Worm (Caenorhabditis elegans): Measurements from ENCODE around the gene ptd-2.

The ptd-2 gene

DNA sequence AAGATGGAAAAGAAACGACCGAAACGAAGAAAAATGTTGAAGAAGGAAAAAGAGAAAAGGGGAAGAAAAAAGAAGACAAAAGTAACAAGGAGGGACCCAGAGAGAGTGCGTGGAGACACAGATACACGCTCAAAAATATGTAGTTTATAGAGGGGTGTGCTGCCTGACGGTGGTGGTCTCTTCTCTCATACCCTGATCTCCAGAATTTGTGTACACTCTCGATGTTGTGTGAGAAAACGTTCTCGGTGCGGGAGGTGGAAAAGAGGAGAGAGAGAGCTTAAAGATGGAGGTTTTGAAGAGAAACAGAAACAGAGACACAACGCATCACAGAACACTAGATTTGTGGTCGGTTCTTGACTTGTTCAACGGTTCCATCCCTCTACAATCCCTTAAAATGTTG lies 23.6 kb downstream of the ptd-2 start:
- TF ChIP-seq gmeb-1 (tag; optimal IDR thresholded peaks at IDR 0.05), result no peak
- TF ChIP-seq peb-1 (tag; optimal IDR thresholded peaks at IDR 0.05), result no peak
- peak; percentile 17 for TF ChIP-seq lin-11 (tag; optimal IDR thresholded peaks at IDR 0.05)
- peak; percentile 76 for TF ChIP-seq mab-5 (tag; optimal IDR thresholded peaks at IDR 0.05)
- no peak for TF ChIP-seq elt-3 (tag; optimal IDR thresholded peaks at IDR 0.05)
- TF ChIP-seq R02D3.7 (tag; optimal IDR thresholded peaks at IDR 0.05), result no peak
- peak; percentile 17 for TF ChIP-seq nhr-21 (tag; optimal IDR thresholded peaks at IDR 0.05)
- peak; percentile 25 for TF ChIP-seq ztf-4 (tag; optimal IDR thresholded peaks at IDR 0.05)
- peak; percentile 74 for TF ChIP-seq C34F6.9 (tag; optimal IDR thresholded peaks at IDR 0.05)
- TF ChIP-seq nhr-237 (tag; optimal IDR thresholded peaks at IDR 0.05), result no peak
- TF ChIP-seq blmp-1 (tag; optimal IDR thresholded peaks at IDR 0.05; ENCODE audit: insufficient read depth), result peak; percentile 21
- peak; percentile 68 for TF ChIP-seq unc-39 (tag; optimal IDR thresholded peaks at IDR 0.05)
- TF ChIP-seq elt-1 (tag; optimal IDR thresholded peaks at IDR 0.05), result no peak
- peak; percentile 93 for TF ChIP-seq unc-55 (GFP tag; optimal IDR thresholded peaks at IDR 0.05)
- peak; percentile 90 for TF ChIP-seq F13H6.1 (tag; optimal IDR thresholded peaks at IDR 0.05)
- TF ChIP-seq nhr-6 (tag; optimal IDR thresholded peaks at IDR 0.05), result peak; percentile 81
- peak; percentile 7 for TF ChIP-seq egl-27 (tag; optimal IDR thresholded peaks at IDR 0.05)
- TF ChIP-seq nhr-25 (tag; optimal IDR thresholded peaks at IDR 0.05), result peak; percentile 26
- TF ChIP-seq unc-62 (GFP tag; optimal IDR thresholded peaks at IDR 0.05), result no peak
- no peak for TF ChIP-seq ZK546.5 (tag; optimal IDR thresholded peaks at IDR 0.05)
- TF ChIP-seq snpc-4 (tag; optimal IDR thresholded peaks at IDR 0.05), result peak; percentile 61
- TF ChIP-seq lsy-2 (tag; optimal IDR thresholded peaks at IDR 0.05), result peak; percentile 8 to 70
- TF ChIP-seq ceh-82 (tag; optimal IDR thresholded peaks at IDR 0.05), result peak; percentile 66
- no peak for TF ChIP-seq alr-1 (tag; optimal IDR thresholded peaks at IDR 0.05)
- TF ChIP-seq sem-4 (tag; optimal IDR thresholded peaks at IDR 0.05), result peak; percentile 86
- TF ChIP-seq Y55F3AM.14 (GFP tag; optimal IDR thresholded peaks at IDR 0.05), result peak; percentile 56
- peak; percentile 87 for TF ChIP-seq nhr-129 (tag; optimal IDR thresholded peaks at IDR 0.05)
- TF ChIP-seq sma-9 (GFP tag; optimal IDR thresholded peaks at IDR 0.05), result peak; percentile 94
- TF ChIP-seq sma-9 (tag; optimal IDR thresholded peaks at IDR 0.05), result no peak
- peak; percentile 86 for TF ChIP-seq zag-1 (tag; optimal IDR thresholded peaks at IDR 0.05)
- peak; percentile 55 to 91 for TF ChIP-seq mdl-1 (tag; optimal IDR thresholded peaks at IDR 0.05)
- peak; percentile 69 for TF ChIP-seq crh-2 (tag; optimal IDR thresholded peaks at IDR 0.05)
- TF ChIP-seq ama-1 (optimal IDR thresholded peaks at IDR 0.05), result no peak
- peak; percentile 70 for TF ChIP-seq lin-13 (GFP tag; optimal IDR thresholded peaks at IDR 0.05)
- peak; percentile 52 for TF ChIP-seq fos-1 (tag; optimal IDR thresholded peaks at IDR 0.05)
- no peak for TF ChIP-seq ceh-16 (tag; optimal IDR thresholded peaks at IDR 0.05)
- no peak for TF ChIP-seq ztf-1 (GFP tag; conservative IDR thresholded peaks at IDR 0.05)

- TF ChIP-seq mdl-1 (tag; optimal IDR thresholded peaks at IDR 0.05), result peak in 1 of 2 experiments; percentile 2
- TF ChIP-seq C34F6.9 (tag; optimal IDR thresholded peaks at IDR 0.05), result no peak
- TF ChIP-seq ceh-82 (tag; optimal IDR thresholded peaks at IDR 0.05), result no peak
- TF ChIP-seq nhr-21 (tag; optimal IDR thresholded peaks at IDR 0.05), result peak; percentile 35
- no peak for TF ChIP-seq snpc-4 (tag; optimal IDR thresholded peaks at IDR 0.05)
- no peak for TF ChIP-seq zag-1 (tag; optimal IDR thresholded peaks at IDR 0.05)
- peak; percentile 69 for TF ChIP-seq sma-9 (GFP tag; optimal IDR thresholded peaks at IDR 0.05)
- no peak for TF ChIP-seq sma-9 (tag; optimal IDR thresholded peaks at IDR 0.05)
- TF ChIP-seq F13H6.1 (tag; optimal IDR thresholded peaks at IDR 0.05), result no peak
- no peak for TF ChIP-seq peb-1 (tag; optimal IDR thresholded peaks at IDR 0.05)
- no peak for TF ChIP-seq crh-2 (tag; optimal IDR thresholded peaks at IDR 0.05)
- TF ChIP-seq R02D3.7 (tag; optimal IDR thresholded peaks at IDR 0.05), result no peak
- TF ChIP-seq elt-3 (tag; optimal IDR thresholded peaks at IDR 0.05), result no peak
- no peak for TF ChIP-seq lsy-2 (tag; optimal IDR thresholded peaks at IDR 0.05)
- TF ChIP-seq nhr-11 (tag; optimal IDR thresholded peaks at IDR 0.05), result no peak
- no peak for TF ChIP-seq gmeb-1 (tag; optimal IDR thresholded peaks at IDR 0.05)
- peak; percentile 27 for TF ChIP-seq mab-5 (tag; optimal IDR thresholded peaks at IDR 0.05)
- TF ChIP-seq nhr-129 (tag; optimal IDR thresholded peaks at IDR 0.05), result peak; percentile 22
- no peak for TF ChIP-seq skn-1 (tag; optimal IDR thresholded peaks at IDR 0.05)
- peak; percentile 15 for TF ChIP-seq elt-1 (tag; optimal IDR thresholded peaks at IDR 0.05)
- TF ChIP-seq lin-11 (tag; optimal IDR thresholded peaks at IDR 0.05), result no peak
- no peak for TF ChIP-seq ZK546.5 (tag; optimal IDR thresholded peaks at IDR 0.05)
- no peak for TF ChIP-seq unc-62 (GFP tag; optimal IDR thresholded peaks at IDR 0.05)
- TF ChIP-seq egl-27 (tag; optimal IDR thresholded peaks at IDR 0.05), result no peak
- peak; percentile 69 for TF ChIP-seq nhr-23 (tag; optimal IDR thresholded peaks at IDR 0.05)
- TF ChIP-seq lin-39 (tag; optimal IDR thresholded peaks at IDR 0.05), result no peak
- TF ChIP-seq sma-3 (GFP tag; optimal IDR thresholded peaks at IDR 0.05), result peak; percentile 36
- no peak for TF ChIP-seq nhr-12 (tag; optimal IDR thresholded peaks at IDR 0.05)
- TF ChIP-seq ztf-4 (tag; optimal IDR thresholded peaks at IDR 0.05), result no peak
- TF ChIP-seq nhr-25 (tag; optimal IDR thresholded peaks at IDR 0.05), result no peak
- no peak for TF ChIP-seq ceh-16 (tag; optimal IDR thresholded peaks at IDR 0.05)
- TF ChIP-seq ztf-11 (tag; optimal IDR thresholded peaks at IDR 0.05), result no peak
- no peak for TF ChIP-seq aly-2 (tag; optimal IDR thresholded peaks at IDR 0.05)
- TF ChIP-seq fos-1 (tag; optimal IDR thresholded peaks at IDR 0.05), result no peak
- TF ChIP-seq nhr-6 (tag; optimal IDR thresholded peaks at IDR 0.05), result peak; percentile 17
- no peak for TF ChIP-seq sem-4 (tag; optimal IDR thresholded peaks at IDR 0.05)
- TF ChIP-seq nhr-77 (tag; optimal IDR thresholded peaks at IDR 0.05), result no peak
- TF ChIP-seq nhr-237 (tag; optimal IDR thresholded peaks at IDR 0.05), result no peak
- TF ChIP-seq blmp-1 (tag; optimal IDR thresholded peaks at IDR 0.05; ENCODE audit: insufficient read depth), result no peak
- no peak for TF ChIP-seq unc-55 (GFP tag; optimal IDR thresholded peaks at IDR 0.05)
- TF ChIP-seq lin-13 (GFP tag; optimal IDR thresholded peaks at IDR 0.05), result no peak
Observed at ce11 chrV:9274127-9275042, 24.4 kb downstream of the ptd-2 start.

All from whole organism, L2 larva.